Fruit fly (Drosophila melanogaster) whole organism, adult: ENCODE measurements around the gene CG42655.

Source experiments
- CG11617 ChIP-seq: fragments of 200-800 bp; sonication (Bioruptor generic); optimal IDR thresholded peaks from 2 replicates; lab custom pipeline; 2017; ENCODE audit warnings: mild to moderate bottlenecking, missing biosample characterization, missing genetic modification reagents, missing genetic modification characterization
- CG12768 ChIP-seq: fragments of 200-800 bp; sonication (Bioruptor generic); optimal IDR thresholded peaks from 2 replicates; lab custom pipeline; 2017; ENCODE audit warnings: missing biosample characterization, missing genetic modification characterization, mild to moderate bottlenecking, moderate library complexity, missing genetic modification reagents
- CG14711 ChIP-seq: fragments of 200-800 bp; sonication (Bioruptor generic); optimal IDR thresholded peaks from 2 replicates; lab custom pipeline; 2018; ENCODE audit warnings: missing biosample characterization, mild to moderate bottlenecking, missing genetic modification characterization, moderate library complexity
- CG1620 ChIP-seq: fragments of 200-800 bp; sonication (Bioruptor generic); optimal IDR thresholded peaks from 2 replicates; lab custom pipeline; 2016; ENCODE audit warnings: missing biosample characterization, missing genetic modification characterization
- CG33017 ChIP-seq: fragments of 200-800 bp; sonication (Bioruptor generic); optimal IDR thresholded peaks from 2 replicates; lab custom pipeline; 2018; ENCODE audit warnings: missing biosample characterization, mild to moderate bottlenecking, missing genetic modification characterization, moderate library complexity
- CG5204 ChIP-seq: fragments of 200-800 bp; sonication (Bioruptor generic); optimal IDR thresholded peaks from 2 replicates; lab custom pipeline; 2016; ENCODE audit warnings: missing biosample characterization, missing genetic modification characterization
- CG7045 ChIP-seq: fragments of 200-800 bp; sonication (Bioruptor generic); optimal IDR thresholded peaks from 2 replicates; lab custom pipeline; 2017; ENCODE audit warnings: missing biosample characterization, mild to moderate bottlenecking, missing genetic modification characterization
- CG7101 ChIP-seq: fragments of 200-800 bp; sonication (Bioruptor generic); optimal IDR thresholded peaks from 2 replicates; lab custom pipeline; 2018; ENCODE audit warnings: missing biosample characterization, mild to moderate bottlenecking, missing genetic modification characterization, moderate library complexity
- Clk ChIP-seq: fragments of 200-800 bp; sonication (Bioruptor generic); optimal IDR thresholded peaks from 2 replicates; lab custom pipeline; 2017; ENCODE audit warnings: missing biosample characterization, missing genetic modification characterization
- Crg-1 ChIP-seq: fragments of 200-800 bp; sonication (Bioruptor generic); optimal IDR thresholded peaks from 2 replicates; lab custom pipeline; 2016; ENCODE audit warnings: missing biosample characterization, missing genetic modification characterization
- Hr96 ChIP-seq: fragments of 200-800 bp; sonication (Bioruptor generic); optimal IDR thresholded peaks from 2 replicates; lab custom pipeline; 2016; ENCODE audit warnings: missing biosample characterization, missing genetic modification characterization
- Mnt ChIP-seq: fragments of 200-800 bp; sonication (Bioruptor generic); optimal IDR thresholded peaks from 2 replicates; lab custom pipeline; 2016; ENCODE audit warnings: missing biosample characterization, mild to moderate bottlenecking, missing genetic modification characterization
- bab1 ChIP-seq: fragments of 200-800 bp; sonication (Bioruptor generic); optimal IDR thresholded peaks from 3 replicates; lab custom pipeline; 2019; ENCODE audit warnings: missing biosample characterization, mild to moderate bottlenecking, missing genetic modification characterization, moderate library complexity
- cic ChIP-seq: fragments of 200-800 bp; sonication (Bioruptor generic); optimal IDR thresholded peaks from 2 replicates; lab custom pipeline; 2017; ENCODE audit warnings: missing biosample characterization, mild to moderate bottlenecking, missing genetic modification characterization, moderate library complexity
- cnc ChIP-seq, 2 experiments: fragments of >200 bp; optimal IDR thresholded peaks; 2 replicates each; lab custom pipeline; 2017
- kay ChIP-seq: fragments of 200-800 bp; sonication (Bioruptor generic); peaks from one replicate; lab custom pipeline; 2016; ENCODE audit warnings: missing biosample characterization, missing genetic modification characterization, borderline replicate concordance
- ovo ChIP-seq: fragments of 200-800 bp; sonication (Bioruptor generic); optimal IDR thresholded peaks from 2 replicates; lab custom pipeline; 2016; ENCODE audit warnings: missing biosample characterization, missing genetic modification characterization
- pad ChIP-seq: fragments of 200-800 bp; sonication (Bioruptor generic); optimal IDR thresholded peaks from 3 replicates; lab custom pipeline; 2017; ENCODE audit warnings: missing biosample characterization, missing genetic modification characterization, mild to moderate bottlenecking, moderate library complexity, missing genetic modification reagents
- tj ChIP-seq: fragments of 200-800 bp; sonication (Bioruptor generic); optimal IDR thresholded peaks from 3 replicates; lab custom pipeline; 2017; ENCODE audit warnings: missing biosample characterization, mild to moderate bottlenecking, missing genetic modification characterization, moderate library complexity
- toe ChIP-seq: fragments of 200-800 bp; sonication (Bioruptor generic); optimal IDR thresholded peaks from 2 replicates; lab custom pipeline; 2016; ENCODE audit warnings: missing biosample characterization, missing genetic modification characterization

CG42655 gene

DNA sequence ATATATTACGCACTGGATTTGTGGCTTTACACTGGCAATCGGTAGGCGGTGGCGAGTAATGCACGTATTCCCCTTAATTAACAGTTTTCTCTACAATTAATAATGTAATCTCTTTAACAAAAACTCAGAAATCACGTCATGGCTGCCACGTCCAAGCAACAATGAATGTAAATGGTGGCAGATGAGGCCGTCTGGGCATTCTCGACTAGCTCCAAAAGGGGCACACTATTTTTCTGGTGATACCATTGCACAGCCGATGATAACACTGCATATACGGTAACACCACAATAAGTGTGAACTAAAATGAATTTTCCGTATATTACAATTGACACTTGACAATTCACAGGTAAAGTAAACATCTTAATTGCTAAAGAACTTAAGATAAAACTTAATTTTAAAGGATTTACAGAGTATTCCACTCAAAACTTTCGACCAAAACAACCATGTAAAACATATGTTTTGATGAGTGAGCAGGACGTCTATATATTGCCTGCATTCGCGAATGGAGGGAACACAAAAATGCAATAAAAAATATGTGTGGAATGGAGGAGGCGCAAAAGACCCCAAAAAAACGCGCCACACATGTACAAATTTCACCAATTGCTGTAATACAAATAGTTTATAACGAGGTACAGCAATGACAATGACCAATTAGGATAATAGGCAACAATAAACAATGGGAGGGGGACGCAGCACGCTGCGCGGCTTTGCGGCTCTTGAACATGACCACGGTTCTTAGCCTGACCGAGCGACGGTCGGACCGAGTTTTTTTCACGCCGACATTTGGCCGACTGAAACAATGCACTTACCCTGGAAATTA, 44.1 kb downstream of the CG42655 start:
- peak; percentile 43 for TF ChIP-seq CG33017
- no peak for TF ChIP-seq CG5204 (GFP tag; lab: Kevin White, UChicago)
- no peak for TF ChIP-seq CG7045 (GFP tag; lab: Kevin White, UChicago)
- TF ChIP-seq CG1620 (GFP tag; lab: Kevin White, UChicago) = peak; percentile 47
- peak; percentile 43 for TF ChIP-seq CG7101 (tag; lab: Kevin White, UChicago)
- peak; percentile 47 for TF ChIP-seq CG11617 (GFP tag; lab: Kevin White, UChicago)
- TF ChIP-seq toe (GFP tag; lab: Kevin White, UChicago) = no peak
- no peak for TF ChIP-seq cic (GFP tag; lab: Kevin White, UChicago)
- no peak for TF ChIP-seq tj (GFP tag; lab: Kevin White, UChicago)
- peak; percentile 48 for TF ChIP-seq CG14711 (tag; lab: Kevin White, UChicago)
- TF ChIP-seq ovo (GFP tag; lab: Kevin White, UChicago) = no peak
- TF ChIP-seq pad (GFP tag; lab: Kevin White, UChicago) = peak; percentile 55
- TF ChIP-seq cnc (optimal IDR thresholded peaks at IDR 0.05; lab: Kevin White, UChicago) = no peak
- no peak for TF ChIP-seq Hr96 (GFP tag; lab: Kevin White, UChicago)
- TF ChIP-seq Mnt = peak; percentile 29
- no peak for TF ChIP-seq kay
- TF ChIP-seq CG12768 (GFP tag; lab: Kevin White, UChicago) = no peak
- peak; percentile 19 for TF ChIP-seq bab1 (GFP tag; lab: Kevin White, UChicago)

DNA sequence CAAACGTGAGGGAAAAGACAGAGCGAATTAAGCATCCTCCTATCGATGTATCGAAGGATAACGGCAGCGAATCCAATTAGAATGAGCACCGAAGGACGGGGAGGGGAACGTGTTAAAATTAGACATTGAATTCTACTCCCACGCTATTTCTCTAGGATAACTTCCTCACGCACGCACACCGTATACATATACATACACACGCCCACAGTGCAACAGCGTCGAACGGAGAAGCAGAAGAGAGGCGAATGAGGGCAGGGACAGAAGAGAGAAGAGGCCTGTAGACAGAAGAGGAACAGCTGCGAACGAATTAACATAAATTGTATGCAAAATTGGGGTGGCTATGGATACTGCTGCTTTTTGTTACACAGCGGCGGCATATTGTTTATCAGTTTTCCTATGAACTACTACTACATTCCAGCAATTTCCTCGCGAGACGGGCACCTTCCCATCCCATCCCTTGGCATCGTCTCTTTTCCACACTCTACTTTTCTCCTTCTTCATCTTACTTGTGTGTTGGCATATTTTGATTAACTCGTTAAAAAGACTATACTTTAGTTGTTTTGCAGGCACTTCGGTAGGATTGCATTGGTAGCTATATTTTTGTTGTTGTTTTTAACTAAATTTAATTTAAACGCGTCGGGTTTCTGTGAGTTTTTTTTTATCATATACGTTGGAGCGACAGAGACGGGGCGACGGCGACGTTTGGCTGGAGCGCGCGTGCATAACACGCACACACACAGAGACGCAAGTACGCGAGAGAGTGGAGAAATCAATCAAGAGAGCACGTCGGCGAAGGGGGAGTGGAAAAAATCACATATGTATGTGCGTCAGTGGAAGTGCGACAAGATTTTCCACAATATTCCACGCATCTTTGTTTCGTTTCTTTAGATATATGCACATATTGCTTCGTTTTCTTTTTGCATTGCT, 45.0 kb downstream of the CG42655 start:
- TF ChIP-seq ovo (GFP tag; lab: Kevin White, UChicago) (no peak), CG1620 (GFP tag; lab: Kevin White, UChicago) (no peak), bab1 (GFP tag; lab: Kevin White, UChicago) (no peak), Clk (GFP tag; lab: Kevin White, UChicago) (peak; percentile 7), CG5204 (GFP tag; lab: Kevin White, UChicago) (no peak), CG14711 (tag; lab: Kevin White, UChicago) (no peak), cic (GFP tag; lab: Kevin White, UChicago) (peak; percentile 71), Hr96 (GFP tag; lab: Kevin White, UChicago) (no peak), Mnt (peak; percentile 65), CG7045 (GFP tag; lab: Kevin White, UChicago) (no peak), pad (GFP tag; lab: Kevin White, UChicago) (no peak), kay (no peak), CG7101 (tag; lab: Kevin White, UChicago) (no peak), Crg-1 (GFP tag; lab: Kevin White, UChicago) (no peak), cnc (optimal IDR thresholded peaks at IDR 0.05; lab: Kevin White, UChicago) (no peak), tj (GFP tag; lab: Kevin White, UChicago) (peak; percentile 60), CG33017 (peak; percentile 30), CG11617 (GFP tag; lab: Kevin White, UChicago) (no peak), toe (GFP tag; lab: Kevin White, UChicago) (no peak), CG12768 (GFP tag; lab: Kevin White, UChicago) (peak; percentile 9)

DNA sequence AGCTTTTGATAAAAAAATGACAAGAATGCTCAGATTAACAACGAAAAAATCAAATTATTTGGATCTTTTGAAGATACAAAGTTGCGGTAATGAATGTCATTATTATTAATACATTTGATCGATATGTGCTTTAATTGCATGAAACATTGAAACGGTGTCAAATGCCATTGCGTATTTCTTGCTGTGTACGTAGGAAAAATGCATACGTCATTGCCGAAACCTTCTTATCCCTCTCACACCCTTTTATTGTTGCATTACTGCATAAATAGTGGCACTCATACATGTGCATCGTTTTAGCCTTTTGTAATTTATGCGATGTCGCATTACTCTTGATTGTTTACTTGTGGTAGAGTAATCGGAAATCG, 45.8 kb downstream of the CG42655 start:
- TF ChIP-seq tj (GFP tag; lab: Kevin White, UChicago) (peak; percentile 64), toe (GFP tag; lab: Kevin White, UChicago) (no peak), CG1620 (GFP tag; lab: Kevin White, UChicago) (no peak), kay (no peak), cnc (optimal IDR thresholded peaks at IDR 0.05; lab: Kevin White, UChicago) (peak in 1 of 2 experiments; percentile 8), Mnt (no peak), CG14711 (tag; lab: Kevin White, UChicago) (no peak)

DNA sequence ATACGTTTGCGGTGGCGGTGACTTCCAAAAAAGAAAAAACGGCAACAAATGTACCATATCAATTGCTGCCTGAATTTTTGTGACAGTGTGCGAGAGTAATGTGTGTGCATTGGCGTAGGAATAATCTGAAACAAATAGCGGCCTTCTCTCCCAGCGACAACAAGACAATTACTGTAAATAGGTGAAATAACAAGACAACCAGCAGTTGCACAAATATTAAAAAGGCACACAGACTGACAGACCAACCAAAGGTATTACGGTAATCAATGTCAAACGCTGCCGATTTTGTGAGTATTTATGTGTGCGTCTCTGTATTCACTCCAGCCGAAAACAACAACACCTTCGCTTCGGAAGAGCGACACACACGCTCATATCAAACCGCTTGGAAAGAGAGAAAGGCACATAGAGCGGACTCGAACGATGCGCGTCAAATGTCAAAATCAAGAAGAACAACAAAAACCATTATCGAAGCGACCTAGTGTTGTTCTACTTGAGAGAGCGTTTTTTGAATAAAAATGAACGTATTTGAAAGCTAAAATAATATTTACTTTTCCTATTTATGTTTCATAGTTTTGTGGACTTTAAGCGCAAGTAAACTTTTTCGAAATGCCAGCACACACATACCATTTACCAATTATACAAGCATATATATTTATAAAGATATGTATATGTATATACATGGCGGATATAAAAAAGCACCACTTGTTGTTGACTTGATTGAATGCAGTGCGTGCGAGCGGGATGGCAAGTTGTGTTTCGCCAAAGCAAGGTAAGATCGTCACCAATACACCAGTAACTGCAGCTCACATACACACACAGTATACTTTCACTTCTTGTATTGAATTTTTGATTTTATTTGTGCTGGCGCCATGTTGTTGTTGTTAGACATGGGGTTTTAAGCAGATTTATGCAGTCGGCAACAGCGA, 46.5 kb downstream of the CG42655 start:
- TF ChIP-seq Crg-1 (GFP tag; lab: Kevin White, UChicago) = peak; percentile 62
- no peak for TF ChIP-seq Hr96 (GFP tag; lab: Kevin White, UChicago)
- peak; percentile 83 for TF ChIP-seq ovo (GFP tag; lab: Kevin White, UChicago)
- TF ChIP-seq CG14711 (tag; lab: Kevin White, UChicago) = no peak
- peak; percentile 24 for TF ChIP-seq Mnt
- TF ChIP-seq CG12768 (GFP tag; lab: Kevin White, UChicago) = peak; percentile 31
- TF ChIP-seq CG7101 (tag; lab: Kevin White, UChicago) = peak; percentile 7
- peak; percentile 86 for TF ChIP-seq pad (GFP tag; lab: Kevin White, UChicago)
- TF ChIP-seq Clk (GFP tag; lab: Kevin White, UChicago) = peak; percentile 7
- peak; percentile 86 for TF ChIP-seq cic (GFP tag; lab: Kevin White, UChicago)
- no peak for TF ChIP-seq CG7045 (GFP tag; lab: Kevin White, UChicago)
